Fruit fly (Drosophila melanogaster) whole organism, embryonic: ENCODE results near the gene ACXA.

Source experiments
- CG10274 ChIP-seq: fragments of 200-800 bp; sonication (Bioruptor generic); optimal IDR thresholded peaks from 3 replicates; lab custom pipeline; 2017; ENCODE audit warnings: missing biosample characterization, mild to moderate bottlenecking, missing genetic modification characterization
- CG10321 ChIP-seq: fragments of 200-800 bp; sonication (Bioruptor generic); IDR thresholded peaks from 2 replicates; pipeline ENCODE4 v1.3.6; 2022; ENCODE audit warnings: missing biosample characterization, missing genetic modification characterization
- CG10366 ChIP-seq: fragments of 200-800 bp; sonication (Bioruptor generic); IDR thresholded peaks from 2 replicates; pipeline ENCODE4 v1.3.6; 2022; ENCODE audit warnings: missing biosample characterization, missing genetic modification characterization
- CG11247 ChIP-seq: fragments of 200-800 bp; sonication (Bioruptor generic); IDR thresholded peaks from 2 replicates; pipeline ENCODE4 v1.3.6; 2022; ENCODE audit warnings: missing biosample characterization, missing genetic modification characterization
- CG11398 ChIP-seq: fragments of 200-800 bp; sonication (Bioruptor generic); optimal IDR thresholded peaks from 2 replicates; lab custom pipeline; 2016; ENCODE audit warnings: missing biosample characterization, missing genetic modification characterization
- CG11695 ChIP-seq: fragments of 200-800 bp; sonication (Bioruptor generic); IDR thresholded peaks from 3 replicates; pipeline ENCODE4 v1.3.6; 2022; ENCODE audit warnings: missing biosample characterization, missing genetic modification characterization
- CG13296 ChIP-seq: fragments of 200-800 bp; sonication (Bioruptor generic); optimal IDR thresholded peaks from 3 replicates; lab custom pipeline; 2018; ENCODE audit warnings: missing biosample characterization, mild to moderate bottlenecking, missing genetic modification characterization
- CG15601 ChIP-seq: fragments of 200-800 bp; sonication (Bioruptor generic); optimal IDR thresholded peaks from 3 replicates; lab custom pipeline; 2019; ENCODE audit warnings: missing biosample characterization, mild to moderate bottlenecking, missing genetic modification characterization, moderate library complexity
- CG17829 ChIP-seq: fragments of 200-800 bp; optimal IDR thresholded peaks from 2 replicates; lab custom pipeline; 2019; ENCODE audit warnings: missing biosample characterization, mild to moderate bottlenecking, missing genetic modification characterization, moderate library complexity
- CG2678 ChIP-seq: fragments of 200-800 bp; sonication (Bioruptor generic); optimal IDR thresholded peaks from 3 replicates; lab custom pipeline; 2019; ENCODE audit warnings: missing biosample characterization, mild to moderate bottlenecking, missing genetic modification characterization, moderate library complexity
- CG3163 ChIP-seq: fragments of 200-800 bp; sonication (Bioruptor generic); optimal IDR thresholded peaks from 3 replicates; lab custom pipeline; 2016; ENCODE audit warnings: missing biosample characterization, missing genetic modification characterization
- CG33557 ChIP-seq: fragments of 200-800 bp; sonication (Bioruptor generic); optimal IDR thresholded peaks from 2 replicates; lab custom pipeline; 2019; ENCODE audit warnings: missing biosample characterization, mild to moderate bottlenecking, missing genetic modification characterization, moderate library complexity
- CG4707 ChIP-seq: fragments of 200-800 bp; sonication (Bioruptor generic); optimal IDR thresholded peaks from 2 replicates; lab custom pipeline; 2018; ENCODE audit warnings: missing biosample characterization, mild to moderate bottlenecking, missing genetic modification characterization, moderate library complexity
- CG7928 ChIP-seq: fragments of 200-800 bp; sonication (Bioruptor generic); optimal IDR thresholded peaks from 2 replicates; lab custom pipeline; 2017; ENCODE audit warnings: missing biosample characterization, mild to moderate bottlenecking, missing genetic modification characterization
- CG7963 ChIP-seq: fragments of 200-800 bp; sonication (Bioruptor generic); IDR thresholded peaks from 3 replicates; pipeline ENCODE4 v1.3.6; 2022; ENCODE audit warnings: missing biosample characterization, missing genetic modification characterization; ENCODE audit not compliant: partially characterized antibody
- CG8089 ChIP-seq: fragments of 200-800 bp; sonication (Bioruptor generic); optimal IDR thresholded peaks from 3 replicates; lab custom pipeline; 2016; ENCODE audit warnings: missing biosample characterization, missing genetic modification characterization
- Camta ChIP-seq: fragments of 200-800 bp; sonication (Bioruptor generic); optimal IDR thresholded peaks from 2 replicates; lab custom pipeline; 2016; ENCODE audit warnings: missing biosample characterization, missing genetic modification characterization
- CkIIα-i1 ChIP-seq: fragments of 200-800 bp; sonication (Bioruptor generic); IDR thresholded peaks from 2 replicates; pipeline ENCODE4 v1.3.6; 2022; ENCODE audit warnings: missing biosample characterization, missing genetic modification characterization
- Dip2 ChIP-seq: fragments of 200-800 bp; sonication (Bioruptor generic); IDR thresholded peaks from 2 replicates; pipeline ENCODE4 v1.3.6; 2022; ENCODE audit warnings: missing biosample characterization, missing genetic modification characterization
- Ets65A ChIP-seq: fragments of 200-800 bp; sonication (Bioruptor generic); peaks from one replicate; lab custom pipeline; 2016; ENCODE audit warnings: missing biosample characterization, missing genetic modification characterization
- Fer3 ChIP-seq: fragments of 200-800 bp; sonication (Bioruptor generic); optimal IDR thresholded peaks from 2 replicates; lab custom pipeline; 2018; ENCODE audit warnings: missing biosample characterization, mild to moderate bottlenecking, missing genetic modification characterization, moderate library complexity
- Lhr ChIP-seq: fragments of 200-800 bp; sonication (Bioruptor generic); optimal IDR thresholded peaks from 3 replicates; lab custom pipeline; 2017; ENCODE audit warnings: mild to moderate bottlenecking, missing biosample characterization, missing genetic modification reagents, missing genetic modification characterization
- MTF-1 ChIP-seq: fragments of 200-800 bp; sonication (Bioruptor generic); optimal IDR thresholded peaks from 2 replicates; lab custom pipeline; 2018; ENCODE audit warnings: missing biosample characterization, mild to moderate bottlenecking, missing genetic modification characterization, borderline replicate concordance
- Med ChIP-seq: fragments of 200-800 bp; sonication (Bioruptor generic); peaks from one replicate; lab custom pipeline; 2016; ENCODE audit warnings: missing biosample characterization, missing genetic modification characterization, mild to moderate bottlenecking, inconsistent platforms, moderate library complexity
- NFAT ChIP-seq: fragments of 200-800 bp; sonication (Bioruptor generic); IDR thresholded peaks from 2 replicates; pipeline ENCODE4 v1.3.6; 2022; ENCODE audit warnings: missing biosample characterization, missing genetic modification characterization
- Sox102F ChIP-seq: fragments of 200-800 bp; sonication (Bioruptor generic); optimal IDR thresholded peaks from 2 replicates; lab custom pipeline; 2018; ENCODE audit warnings: missing biosample characterization, mild to moderate bottlenecking, missing genetic modification characterization, moderate library complexity
- ab ChIP-seq: fragments of 200-800 bp; sonication (Bioruptor generic); optimal IDR thresholded peaks from 2 replicates; lab custom pipeline; 2016; ENCODE audit warnings: missing biosample characterization, missing genetic modification characterization
- abd-A ChIP-seq: fragments of 200-800 bp; sonication (Bioruptor generic); optimal IDR thresholded peaks from 3 replicates; lab custom pipeline; 2019; ENCODE audit warnings: missing biosample characterization, mild to moderate bottlenecking, missing genetic modification characterization, moderate library complexity
- bcd ChIP-seq: fragments of 200-800 bp; sonication (Bioruptor generic); optimal IDR thresholded peaks from 2 replicates; lab custom pipeline; 2017; ENCODE audit warnings: missing biosample characterization, mild to moderate bottlenecking, missing genetic modification characterization
- bigmax ChIP-seq: fragments of 200-800 bp; sonication (Bioruptor generic); optimal IDR thresholded peaks from 2 replicates; lab custom pipeline; 2018; ENCODE audit warnings: missing biosample characterization, mild to moderate bottlenecking, missing genetic modification characterization
- dati ChIP-seq: fragments of 200-800 bp; sonication (Bioruptor generic); IDR thresholded peaks from 2 replicates; pipeline ENCODE4 v1.3.6; 2022; ENCODE audit warnings: missing biosample characterization, missing genetic modification characterization
- exex ChIP-seq: fragments of 200-800 bp; sonication (Bioruptor generic); optimal IDR thresholded peaks from 4 replicates; lab custom pipeline; 2018; ENCODE audit warnings: missing biosample characterization, mild to moderate bottlenecking, missing genetic modification characterization, moderate library complexity
- fu2 ChIP-seq: fragments of 200-800 bp; sonication (Bioruptor generic); optimal IDR thresholded peaks from 2 replicates; lab custom pipeline; 2016; ENCODE audit warnings: missing biosample characterization, missing genetic modification characterization
- her ChIP-seq: fragments of 200-800 bp; sonication (Bioruptor generic); optimal IDR thresholded peaks from 2 replicates; lab custom pipeline; 2016; ENCODE audit warnings: missing biosample characterization, missing genetic modification characterization
- jumu ChIP-seq: fragments of 200-800 bp; sonication (Bioruptor generic); optimal IDR thresholded peaks from 3 replicates; lab custom pipeline; 2016; ENCODE audit warnings: missing biosample characterization, missing genetic modification characterization
- kah ChIP-seq: fragments of 200-800 bp; sonication (Bioruptor generic); optimal IDR thresholded peaks from 2 replicates; lab custom pipeline; 2018; ENCODE audit warnings: missing biosample characterization, mild to moderate bottlenecking, missing genetic modification characterization
- ken ChIP-seq: fragments of 200-800 bp; sonication (Bioruptor generic); IDR thresholded peaks from 3 replicates; pipeline ENCODE4 v1.3.6; 2022; ENCODE audit warnings: missing biosample characterization, missing genetic modification characterization
- klu ChIP-seq: fragments of 200-800 bp; sonication (Bioruptor generic); IDR thresholded peaks from 2 replicates; pipeline ENCODE4 v1.3.6; 2022; ENCODE audit warnings: missing biosample characterization, missing genetic modification characterization
- lbe ChIP-seq: fragments of 200-800 bp; sonication (Bioruptor generic); optimal IDR thresholded peaks from 2 replicates; lab custom pipeline; 2016; ENCODE audit warnings: missing biosample characterization, mild to moderate bottlenecking, missing genetic modification characterization
- nerfin-2 ChIP-seq: fragments of 200-800 bp; sonication (Bioruptor generic); IDR thresholded peaks from 2 replicates; pipeline ENCODE4 v1.3.6; 2022; ENCODE audit warnings: missing biosample characterization, missing genetic modification characterization; ENCODE audit not compliant: partially characterized antibody
- org-1 ChIP-seq: fragments of 200-800 bp; sonication (Bioruptor generic); optimal IDR thresholded peaks from 2 replicates; lab custom pipeline; 2017; ENCODE audit warnings: missing biosample characterization, missing genetic modification characterization
- ro ChIP-seq: fragments of 200-800 bp; sonication (Bioruptor generic); IDR thresholded peaks from 2 replicates; pipeline ENCODE4 v1.3.6; 2022; ENCODE audit warnings: missing biosample characterization, missing genetic modification characterization
- tin ChIP-seq: fragments of 200-800 bp; sonication (Bioruptor generic); optimal IDR thresholded peaks from 3 replicates; lab custom pipeline; 2016; ENCODE audit warnings: missing biosample characterization, missing genetic modification characterization
- tll ChIP-seq, 2 experiments: fragments of 200-800 bp in 1 of 2; fragments of >200 bp in 1 of 2; sonication (Bioruptor generic) in 1 of 2; optimal IDR thresholded peaks; 2 replicates each; lab custom pipeline; 2017 to 2019; ENCODE audit warnings: missing biosample characterization in 2 of 2, missing genetic modification characterization in 2 of 2, mild to moderate bottlenecking in 1 of 2, moderate library complexity in 1 of 2
- usp ChIP-seq: fragments of >200 bp; optimal IDR thresholded peaks from 2 replicates; lab custom pipeline; 2017; ENCODE audit warnings: missing biosample characterization, missing genetic modification characterization
- zfh2 ChIP-seq: fragments of 200-800 bp; sonication (Bioruptor generic); optimal IDR thresholded peaks from 2 replicates; lab custom pipeline; 2016; ENCODE audit warnings: missing biosample characterization, missing genetic modification characterization

ACXA gene

dm6 chr2L:12966290-12966689, 45.4 kb downstream of the ACXA start, which contains the start of gene CG16800:
Gene CG16800, plus strand, starts transcription at chr2L:12966590.
- TF ChIP-seq bigmax (GFP tag; lab: Kevin White, UChicago) (no peak), Dip2 (GFP tag; lab: Robert Waterston, UW) (no peak), her (GFP tag; lab: Kevin White, UChicago) (no peak), jumu (GFP tag; lab: Kevin White, UChicago) (no peak), Fer3 (tag; lab: Kevin White, UChicago) (no peak), dati (no peak), CG13296 (GFP tag; lab: Kevin White, UChicago) (no peak), CG8089 (GFP tag; lab: Kevin White, UChicago) (no peak), tll (GFP tag; optimal IDR thresholded peaks at IDR 0.05; lab: Kevin White, UChicago) (no peak), kah (GFP tag; lab: Kevin White, UChicago) (no peak), CG15601 (tag; lab: Kevin White, UChicago) (no peak)

dm6 chr2L:12969569-12969968, 48.7 kb downstream of the ACXA start:
- peak; percentile 90 for TF ChIP-seq Ets65A (GFP tag; lab: Kevin White, UChicago)
- TF ChIP-seq abd-A (tag; lab: Kevin White, UChicago): no peak

- TF ChIP-seq CG11695 (GFP tag; lab: Robert Waterston, UW) (no peak), CG17829 (tag; lab: Kevin White, UChicago) (no peak), org-1 (peak; percentile 55), bcd (GFP tag; lab: Kevin White, UChicago) (no peak), dati (no peak), CG11398 (GFP tag; lab: Kevin White, UChicago) (peak; percentile 35), exex (tag; lab: Kevin White, UChicago) (peak; percentile 3), ab (no peak), CG15601 (tag; lab: Kevin White, UChicago) (peak; percentile 28), MTF-1 (GFP tag; lab: Kevin White, UChicago) (no peak), Lhr (GFP tag; lab: Kevin White, UChicago) (peak; percentile 67), CG10366 (GFP tag; lab: Robert Waterston, UW) (peak; percentile 58), NFAT (GFP tag; lab: Robert Waterston, UW) (0 out of 2 replicates have a peak, but pooled peaks have one; percentile 34), usp (GFP tag; lab: Kevin White, UChicago) (no peak), Sox102F (GFP tag; lab: Kevin White, UChicago) (peak; percentile 28), CG13296 (GFP tag; lab: Kevin White, UChicago) (peak; percentile 41), lbe (GFP tag; lab: Kevin White, UChicago) (peak; percentile 23), nerfin-2 (0 out of 2 replicates have a peak, but pooled peaks have one; percentile 36), bigmax (GFP tag; lab: Kevin White, UChicago) (peak; percentile 14), CG3163 (peak; percentile 39), CG10321 (GFP tag; lab: Robert Waterston, UW) (no peak), CkIIα-i1 (GFP tag; lab: Robert Waterston, UW) (no peak), Camta (GFP tag; lab: Kevin White, UChicago) (peak; percentile 75), tin (GFP tag; lab: Kevin White, UChicago) (peak; percentile 23), Med (GFP tag; lab: Kevin White, UChicago) (peak; percentile 87), ro (peak; percentile 32; the same call in 1 of the 2 replicates), CG4707 (GFP tag; lab: Kevin White, UChicago) (peak; percentile 73), CG7928 (no peak), CG11247 (GFP tag; lab: Robert Waterston, UW) (peak; percentile 76; the same call in 1 of the 2 replicates), ken (GFP tag; lab: Robert Waterston, UW) (peak; percentile 47; the same call in 1 of the 3 replicates), zfh2 (peak; percentile 67), CG33557 (no peak), CG2678 (peak; percentile 11), CG10274 (GFP tag; lab: Kevin White, UChicago) (no peak), fu2 (GFP tag; lab: Kevin White, UChicago) (peak; percentile 14), klu (GFP tag; lab: Robert Waterston, UW) (peak; percentile 34; the same call in 1 of the 2 replicates), CG7963 (GFP tag; lab: Robert Waterston, UW) (peak; percentile 59; the same call in 1 of the 3 replicates)
These were observed 53.2 kb downstream of the ACXA start, which contains the start of gene Vha68-2 for dm6 chr2L:12974045-12974539. Gene Vha68-2, plus strand, starts transcription at chr2L:12974322.
